Worm (Caenorhabditis elegans) whole organism, L4/young adult: Measurements from ENCODE around the gene cnc-11.

ENCODE experiments used
- W03F9.2 ChIP-seq: fragments of 150-350 bp; optimal IDR thresholded peaks from 2 replicates; lab custom pipeline; 2014; ENCODE audit warnings: missing biosample characterization, missing genetic modification characterization
- dao-5 ChIP-seq: sonication (generic microtip); optimal IDR thresholded peaks from 2 replicates; lab custom pipeline; 2016; ENCODE audit warnings: missing genotype, missing genetic modification characterization, moderate library complexity, missing compliant biosample characterization
- him-1 ChIP-seq: sonication (generic microtip); optimal IDR thresholded peaks from 2 replicates; lab custom pipeline; 2016; ENCODE audit warnings: missing genotype, missing genetic modification reagents, missing genetic modification characterization, missing compliant biosample characterization

DNA sequence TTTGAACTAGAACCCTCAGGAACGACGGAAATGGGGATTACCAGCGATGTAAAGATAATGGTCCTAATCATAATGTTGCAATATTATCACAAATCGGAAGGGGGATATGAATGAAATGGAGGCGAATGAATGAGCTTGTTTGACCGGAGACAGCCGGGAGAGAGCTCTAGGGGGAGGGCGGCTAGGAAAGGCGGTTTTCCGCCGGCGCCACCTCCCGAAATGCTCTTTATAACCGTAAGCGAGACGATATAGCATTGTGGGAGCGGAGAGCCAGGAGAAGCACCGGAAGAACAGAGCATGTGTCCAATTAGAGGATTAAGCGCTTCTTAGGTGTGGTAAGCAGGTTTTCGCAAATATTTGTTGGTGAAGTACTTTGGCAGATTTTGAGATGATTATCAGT, 16.5 kb upstream of the cnc-11 start, which contains the start of gene R12A1.3:
- TF ChIP-seq dao-5 (tag; lab: Kevin White, UChicago) (no peak), W03F9.2 (tag; lab: Kevin White, UChicago) (no peak), him-1 (tag; lab: Kevin White, UChicago) (no peak)
